Worm (Caenorhabditis elegans) whole organism, young adult: Measurements from ENCODE around the gene ndub-3.

Source experiments
- B0336.3 ChIP-seq: fragments of 200-800 bp; sonication (Bioruptor generic); IDR thresholded peaks from 2 replicates; pipeline ENCODE4 v1.3.6; 2022; ENCODE audit warnings: missing genetic modification characterization, missing compliant biosample characterization
- C06A6.2 ChIP-seq: fragments of 200-800 bp; sonication (Bioruptor generic); conservative IDR thresholded peaks from 2 replicates; pipeline ENCODE4 v1.3.6; 2022; ENCODE audit warnings: missing genetic modification characterization, missing compliant biosample characterization
- C17E4.6 ChIP-seq: fragments of 200-800 bp; sonication (Bioruptor generic); IDR thresholded peaks from 2 replicates; pipeline ENCODE4 v1.3.6; 2022; ENCODE audit warnings: missing genetic modification reagents, missing genetic modification characterization, missing compliant biosample characterization
- F10E7.11 ChIP-seq: sonication (generic microtip); optimal IDR thresholded peaks from 2 replicates; lab custom pipeline; 2017; ENCODE audit warnings: mild to moderate bottlenecking, missing genetic modification characterization, moderate library complexity, missing compliant biosample characterization
- F52B5.7 ChIP-seq: sonication (generic microtip); optimal IDR thresholded peaks from 2 replicates; lab custom pipeline; 2016; ENCODE audit warnings: mild to moderate bottlenecking, missing genetic modification characterization, missing compliant biosample characterization
- F55B11.4 ChIP-seq: sonication (generic microtip); optimal IDR thresholded peaks from 2 replicates; lab custom pipeline; 2016; ENCODE audit warnings: missing compliant biosample characterization, missing genetic modification characterization, borderline replicate concordance; ENCODE audit not compliant: insufficient read depth
- K11D2.4 ChIP-seq: fragments of 200-800 bp; sonication (Bioruptor generic); IDR thresholded peaks from 2 replicates; pipeline ENCODE4 v1.3.6; 2022; ENCODE audit warnings: missing genetic modification reagents, missing genetic modification characterization, missing compliant biosample characterization
- Y67H2A.10 ChIP-seq: fragments of 200-800 bp; sonication (Bioruptor generic); conservative IDR thresholded peaks from 2 replicates; pipeline ENCODE4 v1.3.6; 2022; ENCODE audit warnings: missing genetic modification reagents, missing genetic modification characterization, missing compliant biosample characterization
- aptf-3 ChIP-seq: fragments of 200-800 bp; sonication (Bioruptor generic); IDR thresholded peaks from 2 replicates; pipeline ENCODE4 v1.3.6; 2022; ENCODE audit warnings: missing genetic modification characterization, missing compliant biosample characterization
- atf-7 ChIP-seq: sonication (generic microtip); optimal IDR thresholded peaks from 2 replicates; lab custom pipeline; 2017; ENCODE audit warnings: mild to moderate bottlenecking, missing genetic modification characterization, missing compliant biosample characterization
- athp-1 ChIP-seq: sonication (generic microtip); optimal IDR thresholded peaks from 2 replicates; lab custom pipeline; 2017; ENCODE audit warnings: mild to moderate bottlenecking, missing genetic modification characterization, missing compliant biosample characterization
- chd-7 ChIP-seq: sonication (generic microtip); optimal IDR thresholded peaks from 2 replicates; lab custom pipeline; 2016; ENCODE audit warnings: mild to moderate bottlenecking, missing genetic modification characterization, moderate library complexity, missing compliant biosample characterization
- dox-1 ChIP-seq: fragments of 200-800 bp; sonication (Bioruptor generic); IDR thresholded peaks from 2 replicates; pipeline ENCODE4 v1.3.6; 2022; ENCODE audit warnings: missing genetic modification reagents, missing genetic modification characterization, missing compliant biosample characterization
- egrh-3 ChIP-seq: fragments of 200-800 bp; sonication (Bioruptor generic); IDR thresholded peaks from 2 replicates; pipeline ENCODE4 v1.3.6; 2022; ENCODE audit warnings: missing genetic modification reagents, missing genetic modification characterization, missing compliant biosample characterization
- hmg-20 ChIP-seq: fragments of 200-800 bp; sonication (Bioruptor generic); IDR thresholded peaks from 2 replicates; pipeline ENCODE4 v1.3.6; 2022; ENCODE audit warnings: missing genetic modification reagents, missing genetic modification characterization, missing compliant biosample characterization
- lin-35 ChIP-seq, 3 experiments: fragments of 150-350 bp in 2 of 3; sonication (generic microtip) in 1 of 3; optimal IDR thresholded peaks; 2 replicates each; lab custom pipeline; 2014 to 2018; ENCODE audit warnings: missing biosample characterization in 3 of 3, missing genetic modification characterization in 3 of 3, missing genetic modification reagents in 3 of 3
- madf-6 ChIP-seq: fragments of 200-800 bp; sonication (Bioruptor generic); IDR thresholded peaks from 2 replicates; pipeline ENCODE4 v1.3.6; 2022; ENCODE audit warnings: missing genetic modification reagents, missing genetic modification characterization, missing compliant biosample characterization
- mcd-1 ChIP-seq: fragments of 200-800 bp; sonication (Bioruptor generic); IDR thresholded peaks from 2 replicates; pipeline ENCODE4 v1.3.6; 2022; ENCODE audit warnings: missing genetic modification reagents, missing genetic modification characterization, missing compliant biosample characterization
- mel-28 ChIP-seq: sonication (generic microtip); optimal IDR thresholded peaks from 2 replicates; lab custom pipeline; 2016; ENCODE audit warnings: borderline replicate concordance, mild to moderate bottlenecking, missing genetic modification characterization, missing compliant biosample characterization
- mes-4 ChIP-seq: sonication (generic microtip); optimal IDR thresholded peaks from 2 replicates; lab custom pipeline; 2016; ENCODE audit warnings: missing genotype, missing genetic modification characterization, missing compliant biosample characterization
- rpc-1 ChIP-seq, 2 experiments: fragments of 150-350 bp in 1 of 2; sonication (generic microtip) in 1 of 2; optimal IDR thresholded peaks; 2 replicates each; lab custom pipeline; 2014 to 2018; ENCODE audit warnings: missing biosample characterization in 1 of 2, missing genetic modification characterization in 1 of 2, missing genetic modification reagents in 1 of 2, missing genotype in 1 of 2
- sea-2 ChIP-seq: fragments of 200-800 bp; sonication (Bioruptor generic); IDR thresholded peaks from 2 replicates; pipeline ENCODE4 v1.3.6; 2022; ENCODE audit warnings: missing genetic modification characterization, missing compliant biosample characterization
- snpc-3.4 ChIP-seq: sonication (generic microtip); optimal IDR thresholded peaks from 2 replicates; lab custom pipeline; 2017; ENCODE audit warnings: missing genetic modification characterization, mild to moderate bottlenecking, missing compliant biosample characterization, antibody characterized with exemption, moderate library complexity, missing genotype, missing genetic modification reagents
- snpc-4 ChIP-seq, 5 experiments: fragments of 150-350 bp in 1 of 5; sonication (generic microtip) in 4 of 5; optimal IDR thresholded peaks; 2 replicates each; lab custom pipeline; 2014 to 2018; ENCODE audit warnings: missing genetic modification characterization in 5 of 5, missing biosample characterization in 3 of 5, antibody characterized with exemption in 2 of 5, mild to moderate bottlenecking in 2 of 5, missing compliant biosample characterization in 2 of 5, missing genotype in 2 of 5, moderate library complexity in 2 of 5, missing genetic modification reagents in 1 of 5
- somi-1 ChIP-seq: fragments of 200-800 bp; sonication (Bioruptor generic); optimal IDR thresholded peaks from 2 replicates; lab custom pipeline; 2018; ENCODE audit warnings: mild to moderate bottlenecking, missing genetic modification characterization, missing compliant biosample characterization
- tbx-9 ChIP-seq: sonication (generic microtip); optimal IDR thresholded peaks from 2 replicates; lab custom pipeline; 2016; ENCODE audit warnings: borderline replicate concordance, missing genetic modification characterization, inconsistent platforms, missing compliant biosample characterization
- unc-130 ChIP-seq: sonication (generic microtip); optimal IDR thresholded peaks from 2 replicates; lab custom pipeline; 2016; ENCODE audit warnings: missing genetic modification reagents, missing genetic modification characterization, missing compliant biosample characterization
- zfh-2 ChIP-seq: fragments of 200-800 bp; sonication (Bioruptor generic); conservative IDR thresholded peaks from 2 replicates; pipeline ENCODE4 v1.3.6; 2022; ENCODE audit warnings: missing genetic modification reagents, missing genetic modification characterization, missing compliant biosample characterization
- zim-3 ChIP-seq: sonication (generic microtip); optimal IDR thresholded peaks from 2 replicates; lab custom pipeline; 2017; ENCODE audit warnings: mild to moderate bottlenecking, missing genetic modification characterization, moderate library complexity, missing compliant biosample characterization
- ztf-22 ChIP-seq: fragments of 200-800 bp; sonication (Bioruptor generic); optimal IDR thresholded peaks from 2 replicates; lab custom pipeline; 2018; ENCODE audit warnings: mild to moderate bottlenecking, missing genetic modification characterization, moderate library complexity, missing compliant biosample characterization
- ztf-6 ChIP-seq: fragments of 200-800 bp; sonication (Bioruptor generic); IDR thresholded peaks from 2 replicates; pipeline ENCODE4 v1.3.6; 2022; ENCODE audit warnings: missing genetic modification reagents, missing genetic modification characterization, missing compliant biosample characterization

ndub-3 gene

DNA sequence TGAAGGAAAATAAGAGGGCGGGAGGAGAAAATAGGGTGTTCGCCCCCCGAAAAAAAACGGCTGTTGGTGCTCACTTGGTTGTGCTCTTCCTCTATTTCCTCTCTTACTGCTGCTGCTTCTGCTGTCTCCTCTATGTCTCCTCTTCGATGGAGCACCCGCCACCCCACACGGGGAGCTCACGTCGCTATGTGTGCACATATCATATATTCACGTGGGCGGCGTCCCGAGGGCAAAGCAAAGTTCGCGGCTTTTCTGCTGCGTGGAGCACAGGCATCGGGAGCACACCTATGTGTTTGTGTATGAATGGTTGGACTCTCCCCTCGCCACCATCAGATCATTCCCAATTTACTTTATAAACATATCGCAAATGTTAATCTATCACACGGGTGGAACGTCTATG is 48.7 kb upstream of the ndub-3 start (continued):
- TF ChIP-seq chd-7 (peak; percentile 36), ztf-22 (GFP tag; lab: Kevin White, UChicago) (no peak), dox-1 (GFP tag; lab: Robert Waterston, UW) (peak; percentile 41; the same call in 1 of the 2 replicates), rpc-1 (optimal IDR thresholded peaks at IDR 0.05; lab: Kevin White, UChicago) (no peak), rpc-1 (tag; optimal IDR thresholded peaks at IDR 0.05; lab: Kevin White, UChicago) (no peak), mel-28 (no peak), Y67H2A.10 (GFP tag; lab: Robert Waterston, UW) (no peak), aptf-3 (no peak), somi-1 (no peak), ztf-6 (GFP tag; lab: Robert Waterston, UW) (0 out of 2 replicates have a peak, but pooled peaks have one; percentile 4), athp-1 (tag; lab: Kevin White, UChicago) (no peak), mcd-1 (0 out of 2 replicates have a peak, but pooled peaks have one; percentile 40), lin-35 (GFP tag; optimal IDR thresholded peaks at IDR 0.05; lab: Kevin White, UChicago) (no peak), atf-7 (tag; lab: Kevin White, UChicago) (no peak), snpc-4 (GFP tag; optimal IDR thresholded peaks at IDR 0.05; lab: Kevin White, UChicago) (no peak), snpc-4 (tag; optimal IDR thresholded peaks at IDR 0.05; lab: Kevin White, UChicago) (no peak), madf-6 (GFP tag; lab: Robert Waterston, UW) (no peak)

DNA sequence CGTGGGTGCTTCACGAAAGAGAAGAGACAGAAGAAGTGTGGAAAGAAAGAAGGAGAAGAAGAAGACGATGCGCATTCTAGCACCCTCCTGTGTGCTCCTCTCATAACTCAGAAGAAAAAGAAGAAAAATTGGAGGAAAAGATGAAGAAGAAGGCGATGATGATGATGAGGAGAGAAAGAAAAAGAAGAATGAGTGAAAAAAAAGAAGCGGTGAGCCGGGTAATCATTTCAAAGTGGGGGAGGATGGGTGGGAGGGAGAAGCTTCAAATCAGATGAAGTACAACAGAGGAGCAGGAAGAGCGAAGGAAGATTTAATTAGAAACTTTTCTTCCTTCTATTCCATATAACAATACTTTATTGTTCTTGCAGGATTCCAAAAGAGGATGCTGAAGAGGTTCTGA is 46.0 kb upstream of the ndub-3 start:
- TF ChIP-seq F52B5.7 (tag; lab: Kevin White, UChicago): no peak
- TF ChIP-seq zim-3 (tag; lab: Kevin White, UChicago): no peak
- 0 out of 2 replicates have a peak, but pooled peaks have one; percentile 22 for TF ChIP-seq zfh-2 (GFP tag; lab: Robert Waterston, UW)

DNA sequence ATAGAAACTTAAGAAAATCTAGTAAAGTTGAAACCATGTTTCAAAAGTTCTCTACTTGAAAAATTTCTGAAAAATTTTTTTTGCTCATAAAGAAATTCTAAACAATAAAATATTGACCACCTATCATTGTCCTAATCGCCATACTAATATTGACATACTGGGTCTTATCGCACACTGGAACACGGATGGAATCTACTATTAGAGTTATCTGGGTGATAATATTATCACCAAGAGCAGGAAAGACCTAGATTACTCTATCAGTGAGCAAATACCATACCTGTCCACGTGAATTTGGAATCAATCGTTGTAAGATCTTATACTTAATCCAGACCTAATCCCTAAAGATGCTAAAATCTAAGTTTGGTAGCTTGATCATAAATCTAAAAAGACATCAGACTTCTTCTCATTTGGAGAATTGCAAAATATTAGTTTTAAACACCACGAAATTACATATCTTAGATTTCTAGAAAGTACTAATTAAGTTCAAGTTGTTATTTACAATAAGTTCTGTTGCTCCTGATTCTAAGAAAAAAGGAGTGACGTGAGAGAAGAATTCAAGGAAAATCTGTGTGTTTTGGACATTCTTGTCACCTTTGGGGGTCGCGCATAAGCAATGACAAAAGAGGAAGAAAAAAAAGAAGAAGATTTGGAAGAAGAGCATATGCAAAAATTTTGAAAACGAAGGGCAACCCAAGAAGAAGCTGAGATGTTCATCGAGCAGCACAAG is 45.4 kb upstream of the ndub-3 start:
- TF ChIP-seq C17E4.6 (GFP tag; lab: Robert Waterston, UW): no peak
- TF ChIP-seq B0336.3 (GFP tag; lab: Robert Waterston, UW): no peak
- TF ChIP-seq sea-2 (GFP tag; lab: Robert Waterston, UW): no peak
- no peak for TF ChIP-seq unc-130 (GFP tag; lab: Kevin White, UChicago)
- no peak for TF ChIP-seq mes-4

DNA sequence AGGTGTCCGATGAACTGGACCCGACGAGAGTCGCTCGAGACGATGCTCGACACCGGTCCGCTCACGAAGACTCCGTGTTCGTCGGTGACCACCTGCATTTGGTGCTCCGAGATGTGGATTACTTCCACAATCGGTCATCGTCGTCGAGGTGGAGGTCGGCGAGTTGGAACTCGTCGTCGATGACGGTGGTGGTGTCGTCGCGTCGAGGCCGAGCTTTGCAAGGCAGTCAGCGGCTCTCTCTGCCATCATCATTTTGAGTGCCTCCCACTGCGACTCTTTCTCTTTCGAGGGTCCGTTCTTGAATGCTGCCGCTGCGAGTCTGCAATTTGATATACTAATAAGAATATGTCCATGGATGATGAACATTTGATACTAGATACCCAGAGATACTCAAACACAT is 43.1 kb upstream of the ndub-3 start:
- TF ChIP-seq egrh-3 (GFP tag; lab: Robert Waterston, UW) (peak; percentile 58; the same call in 1 of the 2 replicates), C06A6.2 (GFP tag; lab: Robert Waterston, UW) (no peak), tbx-9 (no peak), F10E7.11 (no peak), F55B11.4 (tag; lab: Kevin White, UChicago) (no peak), hmg-20 (no peak), K11D2.4 (no peak), zfh-2 (GFP tag; lab: Robert Waterston, UW) (peak; percentile 84), mcd-1 (0 out of 2 replicates have a peak, but pooled peaks have one; percentile 17), snpc-3.4 (tag; lab: Kevin White, UChicago) (no peak)
